Worm (Caenorhabditis elegans) whole organism, midembryonic: ENCODE measurements around the gene F31F7.2.

Experiments used
- T22C8.4 ChIP-seq: fragments of 200-800 bp; sonication (Bioruptor generic); IDR thresholded peaks from 2 replicates; pipeline ENCODE4 v1.3.6; 2022; ENCODE audit warnings: missing genetic modification characterization, missing compliant biosample characterization
- cog-1 ChIP-seq: sonication (generic microtip); optimal IDR thresholded peaks from 2 replicates; lab custom pipeline; 2016; ENCODE audit warnings: missing genetic modification characterization, missing compliant biosample characterization
- flt-1 ChIP-seq: fragments of 200-800 bp; sonication (Bioruptor generic); IDR thresholded peaks from 2 replicates; pipeline ENCODE4 v1.3.6; 2022; ENCODE audit warnings: missing genetic modification characterization, missing compliant biosample characterization
- klf-2 ChIP-seq: fragments of 200-800 bp; sonication (Bioruptor generic); conservative IDR thresholded peaks from 2 replicates; pipeline ENCODE4 v1.3.6; 2022; ENCODE audit warnings: missing genetic modification reagents, missing genetic modification characterization, missing compliant biosample characterization
- med-1 ChIP-seq: sonication (generic microtip); optimal IDR thresholded peaks from 2 replicates; lab custom pipeline; 2017; ENCODE audit warnings: missing genetic modification characterization, mild to moderate bottlenecking, missing compliant biosample characterization, antibody characterized with exemption, missing genetic modification reagents; ENCODE audit not compliant: insufficient read depth
- ref-1 ChIP-seq: fragments of 200-800 bp; sonication (Bioruptor generic); conservative IDR thresholded peaks from 2 replicates; pipeline ENCODE4 v1.3.6; 2022; ENCODE audit warnings: missing genetic modification reagents, missing genetic modification characterization, missing compliant biosample characterization
- tab-1 ChIP-seq: fragments of 200-800 bp; sonication (Bioruptor generic); IDR thresholded peaks from 2 replicates; pipeline ENCODE4 v1.3.6; 2022; ENCODE audit warnings: missing genetic modification characterization, missing compliant biosample characterization
- ztf-23 ChIP-seq: fragments of 200-800 bp; sonication (Bioruptor generic); IDR thresholded peaks from 2 replicates; pipeline ENCODE4 v1.3.6; 2022; ENCODE audit warnings: missing genetic modification reagents, missing genetic modification characterization, missing compliant biosample characterization
- ztf-29 ChIP-seq: fragments of 200-800 bp; sonication (Bioruptor generic); IDR thresholded peaks from 2 replicates; pipeline ENCODE4 v1.3.6; 2022; ENCODE audit warnings: missing genetic modification reagents, missing genetic modification characterization, missing compliant biosample characterization

The F31F7.2 gene

DNA sequence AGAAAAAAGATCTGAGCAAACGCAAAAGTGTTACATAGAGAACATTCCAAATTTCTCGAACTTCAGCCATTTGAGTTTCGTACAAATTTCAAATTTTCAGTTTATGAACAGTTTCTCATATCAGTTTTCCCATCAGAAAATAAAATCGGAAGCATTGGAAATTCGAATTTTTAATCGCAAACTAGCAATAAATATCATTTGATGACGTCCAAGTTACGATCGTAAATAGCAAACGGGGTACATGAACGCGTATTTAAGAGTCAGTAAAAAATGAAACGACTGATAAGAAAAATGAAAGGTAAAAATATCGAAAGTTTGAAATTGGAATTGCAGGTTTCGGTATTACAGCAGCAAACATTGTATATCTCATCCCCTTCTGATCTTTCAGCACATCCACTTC is 20.6 kb downstream of the F31F7.2 start:
- TF ChIP-seq flt-1 (GFP tag; lab: Robert Waterston, UW) = no peak
- no peak for TF ChIP-seq ref-1 (GFP tag; lab: Robert Waterston, UW)
- TF ChIP-seq klf-2 = no peak
- TF ChIP-seq ztf-23 (GFP tag; lab: Robert Waterston, UW) = no peak

- TF ChIP-seq tab-1 = no peak
- TF ChIP-seq med-1 (GFP tag; lab: Kevin White, UChicago) = no peak
- TF ChIP-seq ztf-29 (GFP tag; lab: Robert Waterston, UW) = no peak
- TF ChIP-seq ztf-23 (GFP tag; lab: Robert Waterston, UW) = no peak
- no peak for TF ChIP-seq ref-1 (GFP tag; lab: Robert Waterston, UW)
- no peak for TF ChIP-seq cog-1 (tag; lab: Kevin White, UChicago)
- no peak for TF ChIP-seq klf-2
These were observed 21.7 kb downstream of the F31F7.2 start, which contains the start of gene K12B6.9 for ce11 chrV:6292401-6292800. K12B6.9 (minus strand) TSS chrV:6292666.

DNA sequence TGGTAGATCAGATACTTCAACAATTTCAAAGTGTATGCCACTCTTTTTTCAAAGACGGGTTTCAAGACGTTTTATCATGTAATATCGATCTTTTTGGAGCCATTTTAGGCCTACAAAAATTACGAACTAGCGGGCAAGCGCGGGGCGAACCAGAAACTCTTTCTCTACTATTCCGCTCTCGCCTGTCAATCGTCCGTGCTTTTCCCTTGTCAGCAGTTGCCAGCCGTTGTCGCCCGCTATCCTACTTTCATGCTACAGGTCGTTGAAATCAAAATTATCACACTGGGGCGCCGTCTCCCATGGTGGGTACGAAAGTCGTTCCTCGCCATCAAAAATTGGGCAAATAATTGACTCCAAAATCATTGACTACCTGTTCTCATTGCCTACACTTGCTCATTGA is 30.4 kb downstream of the F31F7.2 start:
- no peak for TF ChIP-seq flt-1 (GFP tag; lab: Robert Waterston, UW)
- no peak for TF ChIP-seq cog-1 (tag; lab: Kevin White, UChicago)
- TF ChIP-seq ref-1 (GFP tag; lab: Robert Waterston, UW) = no peak
- TF ChIP-seq T22C8.4 (GFP tag; lab: Robert Waterston, UW) = no peak
- no peak for TF ChIP-seq ztf-29 (GFP tag; lab: Robert Waterston, UW)
- no peak for TF ChIP-seq klf-2

ce11 chrV:6302465-6302864 is 31.8 kb downstream of the F31F7.2 start:
- TF ChIP-seq med-1 (GFP tag; lab: Kevin White, UChicago) (no peak), ztf-23 (GFP tag; lab: Robert Waterston, UW) (no peak), tab-1 (no peak), cog-1 (tag; lab: Kevin White, UChicago) (no peak), klf-2 (no peak), ref-1 (GFP tag; lab: Robert Waterston, UW) (no peak), ztf-29 (GFP tag; lab: Robert Waterston, UW) (no peak), flt-1 (GFP tag; lab: Robert Waterston, UW) (no peak), T22C8.4 (GFP tag; lab: Robert Waterston, UW) (no peak)

- no peak for TF ChIP-seq ztf-29 (GFP tag; lab: Robert Waterston, UW)
- no peak for TF ChIP-seq ztf-23 (GFP tag; lab: Robert Waterston, UW)
- TF ChIP-seq med-1 (GFP tag; lab: Kevin White, UChicago) = no peak
- TF ChIP-seq T22C8.4 (GFP tag; lab: Robert Waterston, UW) = no peak
- TF ChIP-seq tab-1 = no peak
- no peak for TF ChIP-seq cog-1 (tag; lab: Kevin White, UChicago)
- TF ChIP-seq ref-1 (GFP tag; lab: Robert Waterston, UW) = no peak
- no peak for TF ChIP-seq klf-2
- no peak for TF ChIP-seq flt-1 (GFP tag; lab: Robert Waterston, UW)
These were observed 32.8 kb downstream of the F31F7.2 start, which contains the start of gene sago-1 for ce11 chrV:6303471-6303870. sago-1 (plus strand) TSS chrV:6303771.

ce11 chrV:6311936-6312335 is 41.3 kb downstream of the F31F7.2 start:
- no peak for TF ChIP-seq med-1 (GFP tag; lab: Kevin White, UChicago)
- TF ChIP-seq ref-1 (GFP tag; lab: Robert Waterston, UW) = no peak
- no peak for TF ChIP-seq tab-1
- TF ChIP-seq ztf-23 (GFP tag; lab: Robert Waterston, UW) = no peak

DNA sequence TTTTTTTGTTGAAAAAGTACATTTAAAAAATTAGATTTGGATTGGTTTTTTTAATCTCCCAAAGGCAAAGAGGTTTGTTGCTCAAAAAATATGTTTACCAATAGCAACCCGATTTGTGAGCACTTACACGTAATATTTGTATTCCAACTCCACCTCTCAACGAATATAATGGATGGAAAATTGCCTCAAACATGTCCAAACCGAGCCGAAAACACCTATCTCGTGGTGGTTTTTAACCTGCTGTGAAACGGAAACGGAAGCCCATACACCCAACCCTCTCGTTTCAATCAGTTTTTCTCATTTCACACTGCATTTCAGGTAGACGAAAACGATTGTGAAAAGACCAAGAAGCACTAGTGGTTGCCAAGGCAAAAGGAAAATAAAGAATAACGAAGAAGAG is 46.0 kb downstream of the F31F7.2 start, which contains the start of gene cest-24:
TSS of gene cest-24 (plus strand) at position 301 of the 400 bp plus-strand sequence.
- TF ChIP-seq tab-1 (no peak), ztf-23 (GFP tag; lab: Robert Waterston, UW) (no peak), ztf-29 (GFP tag; lab: Robert Waterston, UW) (no peak), med-1 (GFP tag; lab: Kevin White, UChicago) (no peak), flt-1 (GFP tag; lab: Robert Waterston, UW) (no peak), T22C8.4 (GFP tag; lab: Robert Waterston, UW) (no peak), cog-1 (tag; lab: Kevin White, UChicago) (no peak), klf-2 (no peak)

DNA sequence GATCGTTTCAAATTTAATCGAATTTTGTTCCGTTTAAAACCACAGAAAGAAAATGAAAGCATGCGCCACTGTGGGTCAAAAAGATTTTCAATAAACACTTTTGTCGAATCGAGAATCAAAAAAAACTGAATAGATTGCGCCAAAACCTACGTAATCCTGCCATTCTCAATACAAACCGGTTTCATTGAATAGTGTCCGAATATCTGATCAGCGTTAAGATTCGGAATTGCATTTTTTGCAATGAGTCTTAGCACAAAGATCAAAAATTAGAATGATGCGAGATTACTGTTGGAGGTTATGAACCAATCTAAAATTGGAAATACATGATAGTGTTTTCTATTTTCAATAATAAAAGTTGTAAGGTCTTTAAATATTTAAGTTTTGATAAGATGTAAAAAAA is 47.3 kb downstream of the F31F7.2 start:
- TF ChIP-seq T22C8.4 (GFP tag; lab: Robert Waterston, UW) = no peak
- no peak for TF ChIP-seq cog-1 (tag; lab: Kevin White, UChicago)
- no peak for TF ChIP-seq flt-1 (GFP tag; lab: Robert Waterston, UW)
- TF ChIP-seq med-1 (GFP tag; lab: Kevin White, UChicago) = no peak
- no peak for TF ChIP-seq ztf-23 (GFP tag; lab: Robert Waterston, UW)
- no peak for TF ChIP-seq ref-1 (GFP tag; lab: Robert Waterston, UW)
- TF ChIP-seq klf-2 = no peak
- no peak for TF ChIP-seq tab-1
- TF ChIP-seq ztf-29 (GFP tag; lab: Robert Waterston, UW) = no peak

DNA sequence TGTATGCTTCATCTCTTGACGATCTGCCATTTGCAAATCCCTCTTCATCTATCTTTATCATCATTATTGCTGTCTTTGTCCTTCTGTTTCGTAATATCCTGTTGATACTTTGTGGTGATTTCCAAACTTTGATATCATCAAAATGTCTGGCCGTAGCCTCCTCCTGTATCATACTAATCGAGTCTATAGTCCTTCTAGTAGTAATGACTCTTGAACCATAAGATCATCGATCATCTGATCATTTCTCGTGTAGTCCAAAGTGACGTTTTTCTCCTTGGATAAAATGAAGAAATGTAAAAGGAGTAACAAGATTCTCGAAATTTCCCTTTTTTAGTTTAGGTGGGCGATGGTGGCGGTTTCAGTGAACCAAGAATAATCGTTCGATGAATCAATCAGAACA is 48.7 kb downstream of the F31F7.2 start:
- TF ChIP-seq T22C8.4 (GFP tag; lab: Robert Waterston, UW) (no peak), klf-2 (no peak), med-1 (GFP tag; lab: Kevin White, UChicago) (no peak), flt-1 (GFP tag; lab: Robert Waterston, UW) (no peak), ztf-29 (GFP tag; lab: Robert Waterston, UW) (no peak), cog-1 (tag; lab: Kevin White, UChicago) (no peak), ztf-23 (GFP tag; lab: Robert Waterston, UW) (no peak), ref-1 (GFP tag; lab: Robert Waterston, UW) (no peak), tab-1 (no peak)

- TF ChIP-seq flt-1 (GFP tag; lab: Robert Waterston, UW) (no peak), tab-1 (no peak), T22C8.4 (GFP tag; lab: Robert Waterston, UW) (no peak), klf-2 (no peak), ztf-23 (GFP tag; lab: Robert Waterston, UW) (no peak), cog-1 (tag; lab: Kevin White, UChicago) (no peak), ref-1 (GFP tag; lab: Robert Waterston, UW) (no peak), med-1 (GFP tag; lab: Kevin White, UChicago) (no peak), ztf-29 (GFP tag; lab: Robert Waterston, UW) (no peak)
These were observed 50.6 kb downstream of the F31F7.2 start for ce11 chrV:6321280-6321679.
